Fruit fly (Drosophila melanogaster) whole organism, embryonic: Measurements from ENCODE around the gene c12.2.
A peak's percentile ranks its signal among the peaks of the same experiment; 100 is the strongest.

Source experiments
- Abd-B ChIP-seq: fragments of 200-800 bp; sonication (Bioruptor generic); optimal IDR thresholded peaks from 2 replicates; lab custom pipeline; 2018; ENCODE audit warnings: missing biosample characterization, mild to moderate bottlenecking, missing genetic modification characterization, moderate library complexity
- Ada2b ChIP-seq: fragments of 200-800 bp; sonication (Bioruptor generic); IDR thresholded peaks from 2 replicates; pipeline ENCODE4 v1.3.6; 2022; ENCODE audit warnings: missing biosample characterization, missing genetic modification characterization
- Aef1 ChIP-seq: fragments of 200-800 bp; sonication (Bioruptor generic); IDR thresholded peaks from 3 replicates; pipeline ENCODE4 v1.3.6; 2022; ENCODE audit warnings: missing biosample characterization, missing genetic modification characterization
- B-H1 ChIP-seq: fragments of 200-800 bp; sonication (Bioruptor generic); IDR thresholded peaks from 3 replicates; pipeline ENCODE4 v1.3.6; 2022; ENCODE audit warnings: missing biosample characterization, missing genetic modification characterization
- Bdp1 ChIP-seq: fragments of 200-800 bp; sonication (Bioruptor generic); optimal IDR thresholded peaks from 3 replicates; lab custom pipeline; 2016; ENCODE audit warnings: missing biosample characterization, missing genetic modification characterization
- BtbVII ChIP-seq: fragments of 200-800 bp; sonication (Bioruptor generic); optimal IDR thresholded peaks from 3 replicates; lab custom pipeline; 2017; ENCODE audit warnings: missing biosample characterization, mild to moderate bottlenecking, missing genetic modification characterization
- Bteb2 ChIP-seq: fragments of 200-800 bp; sonication (Bioruptor generic); optimal IDR thresholded peaks from 2 replicates; lab custom pipeline; 2016; ENCODE audit warnings: missing biosample characterization, missing genetic modification characterization
- CG10366 ChIP-seq: fragments of 200-800 bp; sonication (Bioruptor generic); IDR thresholded peaks from 2 replicates; pipeline ENCODE4 v1.3.6; 2022; ENCODE audit warnings: missing biosample characterization, missing genetic modification characterization
- CG10654 ChIP-seq: fragments of 200-800 bp; sonication (Bioruptor generic); optimal IDR thresholded peaks from 2 replicates; lab custom pipeline; 2016; ENCODE audit warnings: missing biosample characterization, missing genetic modification characterization
- CG11093 ChIP-seq: fragments of 200-800 bp; sonication (Bioruptor generic); IDR thresholded peaks from 3 replicates; pipeline ENCODE4 v1.3.6; 2022; ENCODE audit warnings: missing biosample characterization, missing genetic modification characterization
- CG11398 ChIP-seq: fragments of 200-800 bp; sonication (Bioruptor generic); optimal IDR thresholded peaks from 2 replicates; lab custom pipeline; 2016; ENCODE audit warnings: missing biosample characterization, missing genetic modification characterization
- CG12155 ChIP-seq: fragments of 200-800 bp; sonication (Bioruptor generic); optimal IDR thresholded peaks from 3 replicates; lab custom pipeline; 2016; ENCODE audit warnings: missing biosample characterization, missing genetic modification characterization
- CG13624 ChIP-seq: fragments of 200-800 bp; sonication (Bioruptor generic); optimal IDR thresholded peaks from 2 replicates; lab custom pipeline; 2016; ENCODE audit warnings: missing biosample characterization, missing genetic modification characterization
- CG14860 ChIP-seq: fragments of 200-800 bp; sonication (Bioruptor generic); IDR thresholded peaks from 3 replicates; pipeline ENCODE4 v1.3.6; 2022; ENCODE audit warnings: missing biosample characterization, missing genetic modification characterization; ENCODE audit not compliant: partially characterized antibody
- CG16779 ChIP-seq: fragments of 200-800 bp; sonication (Bioruptor generic); IDR thresholded peaks from 2 replicates; pipeline ENCODE4 v1.3.6; 2022; ENCODE audit warnings: missing biosample characterization, missing genetic modification characterization
- CG17328 ChIP-seq: fragments of 200-800 bp; sonication (Bioruptor generic); IDR thresholded peaks from 2 replicates; pipeline ENCODE4 v1.3.6; 2022; ENCODE audit warnings: missing biosample characterization, missing genetic modification characterization
- CG1832 ChIP-seq: fragments of 200-800 bp; sonication (Bioruptor generic); optimal IDR thresholded peaks from 2 replicates; lab custom pipeline; 2017; ENCODE audit warnings: missing biosample characterization, mild to moderate bottlenecking, missing genetic modification characterization, inconsistent platforms
- CG18599 ChIP-seq: fragments of 200-800 bp; sonication (Bioruptor generic); optimal IDR thresholded peaks from 3 replicates; lab custom pipeline; 2017; ENCODE audit warnings: missing biosample characterization, missing genetic modification characterization, mild to moderate bottlenecking, moderate library complexity, missing genetic modification reagents
- CG2129 ChIP-seq: fragments of 200-800 bp; sonication (Bioruptor generic); IDR thresholded peaks from 2 replicates; pipeline ENCODE4 v1.3.6; 2022; ENCODE audit warnings: missing biosample characterization, missing genetic modification characterization; ENCODE audit not compliant: partially characterized antibody
- CG2678 ChIP-seq: fragments of 200-800 bp; sonication (Bioruptor generic); optimal IDR thresholded peaks from 3 replicates; lab custom pipeline; 2019; ENCODE audit warnings: missing biosample characterization, mild to moderate bottlenecking, missing genetic modification characterization, moderate library complexity
- CG4404 ChIP-seq: fragments of 200-800 bp; sonication (Bioruptor generic); IDR thresholded peaks from 2 replicates; pipeline ENCODE4 v1.3.6; 2022; ENCODE audit warnings: missing biosample characterization, missing genetic modification characterization
- CG5245 ChIP-seq: fragments of 200-800 bp; sonication (Bioruptor generic); optimal IDR thresholded peaks from 3 replicates; lab custom pipeline; 2016; ENCODE audit warnings: missing biosample characterization, missing genetic modification characterization
- CG6813 ChIP-seq: fragments of 200-800 bp; sonication (Bioruptor generic); optimal IDR thresholded peaks from 2 replicates; lab custom pipeline; 2017; ENCODE audit warnings: missing biosample characterization, missing genetic modification characterization, mild to moderate bottlenecking, moderate library complexity, missing genetic modification reagents
- CG6854 ChIP-seq: fragments of 200-800 bp; sonication (Bioruptor generic); optimal IDR thresholded peaks from 3 replicates; lab custom pipeline; 2017; ENCODE audit warnings: missing biosample characterization, mild to moderate bottlenecking, missing genetic modification characterization
- CG8765 ChIP-seq: fragments of 200-800 bp; sonication (Bioruptor generic); IDR thresholded peaks from 2 replicates; pipeline ENCODE4 v1.3.6; 2022; ENCODE audit warnings: missing biosample characterization, missing genetic modification characterization
- CG9215 ChIP-seq: fragments of 200-800 bp; sonication (Bioruptor generic); IDR thresholded peaks from 2 replicates; pipeline ENCODE4 v1.3.6; 2022; ENCODE audit warnings: missing biosample characterization, missing genetic modification characterization
- CHES-1-like ChIP-seq: fragments of 200-800 bp; sonication (Bioruptor generic); optimal IDR thresholded peaks from 2 replicates; lab custom pipeline; 2016; ENCODE audit warnings: missing biosample characterization, missing genetic modification characterization
- Doc3 ChIP-seq: fragments of 200-800 bp; sonication (Bioruptor generic); IDR thresholded peaks from 3 replicates; pipeline ENCODE4 v1.3.6; 2022; ENCODE audit warnings: missing biosample characterization, missing genetic modification characterization; ENCODE audit not compliant: partially characterized antibody
- Fer2 ChIP-seq: fragments of 200-800 bp; sonication (Bioruptor generic); optimal IDR thresholded peaks from 2 replicates; lab custom pipeline; 2018; ENCODE audit warnings: missing biosample characterization, mild to moderate bottlenecking, missing genetic modification characterization, moderate library complexity
- H2.0 ChIP-seq: fragments of 200-800 bp; sonication (Bioruptor generic); IDR thresholded peaks from 2 replicates; pipeline ENCODE4 v1.3.6; 2022; ENCODE audit warnings: missing biosample characterization, missing genetic modification characterization
- HLH4C ChIP-seq: fragments of 200-800 bp; sonication (Bioruptor generic); IDR thresholded peaks from 3 replicates; pipeline ENCODE4 v1.3.6; 2022; ENCODE audit warnings: missing biosample characterization, missing genetic modification characterization; ENCODE audit not compliant: partially characterized antibody
- HmgZ ChIP-seq: fragments of 200-800 bp; sonication (Bioruptor generic); optimal IDR thresholded peaks from 2 replicates; lab custom pipeline; 2018; ENCODE audit warnings: missing biosample characterization, mild to moderate bottlenecking, missing genetic modification characterization
- Med ChIP-seq: fragments of 200-800 bp; sonication (Bioruptor generic); peaks from one replicate; lab custom pipeline; 2016; ENCODE audit warnings: missing biosample characterization, missing genetic modification characterization, mild to moderate bottlenecking, inconsistent platforms, moderate library complexity
- Optix ChIP-seq: fragments of 200-800 bp; sonication (Bioruptor generic); IDR thresholded peaks from 3 replicates; pipeline ENCODE4 v1.3.6; 2022; ENCODE audit warnings: missing biosample characterization, missing genetic modification characterization
- Rx ChIP-seq: fragments of 200-800 bp; sonication (Bioruptor generic); IDR thresholded peaks from 2 replicates; pipeline ENCODE4 v1.3.6; 2022; ENCODE audit warnings: missing biosample characterization, missing genetic modification characterization
- Sin3A ChIP-seq: fragments of >200 bp; optimal IDR thresholded peaks from 2 replicates; lab custom pipeline; 2018
- TFAM ChIP-seq: fragments of 200-800 bp; sonication (Bioruptor generic); optimal IDR thresholded peaks from 2 replicates; lab custom pipeline; 2017; ENCODE audit warnings: missing biosample characterization, missing genetic modification characterization, inconsistent platforms
- aop ChIP-seq: fragments of 200-800 bp; sonication (Bioruptor generic); IDR thresholded peaks from 2 replicates; pipeline ENCODE4 v1.3.6; 2022; ENCODE audit warnings: missing biosample characterization, missing genetic modification characterization
- bcd ChIP-seq: fragments of 200-800 bp; sonication (Bioruptor generic); optimal IDR thresholded peaks from 2 replicates; lab custom pipeline; 2017; ENCODE audit warnings: missing biosample characterization, mild to moderate bottlenecking, missing genetic modification characterization
- chif ChIP-seq, 2 experiments: fragments of 200-800 bp; sonication (Bioruptor generic); optimal IDR thresholded peaks; 3 replicates each; lab custom pipeline; 2016; ENCODE audit warnings: missing biosample characterization in 2 of 2, missing genetic modification characterization in 2 of 2
- chinmo ChIP-seq: fragments of 200-800 bp; sonication (Bioruptor generic); IDR thresholded peaks from 4 replicates; pipeline ENCODE4 v1.3.6; 2022; ENCODE audit warnings: missing biosample characterization, missing genetic modification characterization; ENCODE audit not compliant: partially characterized antibody
- dmrt11E ChIP-seq: fragments of 200-800 bp; sonication (Bioruptor generic); optimal IDR thresholded peaks from 3 replicates; lab custom pipeline; 2018; ENCODE audit warnings: missing biosample characterization, mild to moderate bottlenecking, missing genetic modification characterization, moderate library complexity
- en ChIP-seq: fragments of 200-800 bp; sonication (Bioruptor generic); optimal IDR thresholded peaks from 2 replicates; lab custom pipeline; 2016; ENCODE audit warnings: missing biosample characterization, missing genetic modification characterization
- eve ChIP-seq, 2 experiments: fragments of >200 bp; optimal IDR thresholded peaks; 2 replicates each; lab custom pipeline; 2017; ENCODE audit warnings: missing biosample characterization in 2 of 2, missing genetic modification characterization in 2 of 2
- kah ChIP-seq: fragments of 200-800 bp; sonication (Bioruptor generic); optimal IDR thresholded peaks from 2 replicates; lab custom pipeline; 2018; ENCODE audit warnings: missing biosample characterization, mild to moderate bottlenecking, missing genetic modification characterization
- lilli ChIP-seq: fragments of 200-800 bp; sonication (Bioruptor generic); optimal IDR thresholded peaks from 3 replicates; lab custom pipeline; 2016; ENCODE audit warnings: missing biosample characterization, missing genetic modification characterization
- pnt ChIP-seq: fragments of 200-800 bp; sonication (Bioruptor generic); optimal IDR thresholded peaks from 3 replicates; lab custom pipeline; 2016; ENCODE audit warnings: missing biosample characterization, missing genetic modification characterization
- pum ChIP-seq: fragments of 200-800 bp; sonication (Bioruptor generic); optimal IDR thresholded peaks from 2 replicates; lab custom pipeline; 2016; ENCODE audit warnings: missing biosample characterization, missing genetic modification characterization
- stc ChIP-seq: fragments of 200-800 bp; sonication (Bioruptor generic); IDR thresholded peaks from 2 replicates; pipeline ENCODE4 v1.3.6; 2022; ENCODE audit warnings: missing biosample characterization, missing genetic modification characterization
- sug ChIP-seq: fragments of 200-800 bp; optimal IDR thresholded peaks from 2 replicates; lab custom pipeline; 2019; ENCODE audit warnings: missing biosample characterization, mild to moderate bottlenecking, missing genetic modification characterization, moderate library complexity
- tup ChIP-seq: fragments of 200-800 bp; sonication (Bioruptor generic); optimal IDR thresholded peaks from 2 replicates; lab custom pipeline; 2016; ENCODE audit warnings: missing biosample characterization, mild to moderate bottlenecking, missing genetic modification characterization, moderate library complexity
- vfl ChIP-seq: fragments of 200-800 bp; sonication (Bioruptor generic); optimal IDR thresholded peaks from 2 replicates; lab custom pipeline; 2016; ENCODE audit warnings: missing biosample characterization, missing genetic modification characterization

The c12.2 gene

dm6 chrX:9349224-9349623, 30.1 kb downstream of the c12.2 start (continued):
- TF ChIP-seq Abd-B (GFP tag; lab: Kevin White, UChicago), result peak; percentile 37
- no peak for TF ChIP-seq CG13624
- no peak for TF ChIP-seq BtbVII
- TF ChIP-seq CG11398 (GFP tag; lab: Kevin White, UChicago), result no peak
- peak; percentile 24 for TF ChIP-seq kah (GFP tag; lab: Kevin White, UChicago)
- no peak for TF ChIP-seq Rx (GFP tag; lab: Robert Waterston, UW)
- no peak for TF ChIP-seq CG8765
- no peak for TF ChIP-seq Bdp1 (GFP tag; lab: Kevin White, UChicago)
- peak; percentile 89 for TF ChIP-seq Med
- peak; percentile 4 for TF ChIP-seq Bteb2 (GFP tag; lab: Kevin White, UChicago)
- TF ChIP-seq CG12155 (GFP tag; lab: Kevin White, UChicago), result peak; percentile 1
- TF ChIP-seq eve (GFP tag; optimal IDR thresholded peaks at IDR 0.05; lab: Kevin White, UChicago), result peak in 1 of 2 experiments; percentile 67
- TF ChIP-seq Optix (GFP tag; lab: Robert Waterston, UW), result peak; percentile 18; the same call in 1 of the 3 replicates
- peak; percentile 47; the same call in 2 of the 3 replicates for TF ChIP-seq B-H1 (GFP tag; lab: Robert Waterston, UW)
- no peak for TF ChIP-seq Aef1 (GFP tag; lab: Robert Waterston, UW)
- peak; percentile 31 for TF ChIP-seq CG5245 (GFP tag; lab: Kevin White, UChicago)
- TF ChIP-seq CG17328 (GFP tag; lab: Robert Waterston, UW), result peak; percentile 58
- TF ChIP-seq Sin3A (lab: Kevin White, UChicago), result no peak
- peak; percentile 51 for TF ChIP-seq bcd (GFP tag; lab: Kevin White, UChicago)
- peak; percentile 42 for TF ChIP-seq CG10654 (GFP tag; lab: Kevin White, UChicago)
- TF ChIP-seq pnt, result peak; percentile 19
- TF ChIP-seq dmrt11E, result peak; percentile 29
- TF ChIP-seq sug (tag; lab: Kevin White, UChicago), result no peak
- peak; percentile 35 to 38 for TF ChIP-seq chif (GFP tag; optimal IDR thresholded peaks at IDR 0.05; lab: Kevin White, UChicago)
- TF ChIP-seq CG6854, result no peak
- TF ChIP-seq stc (GFP tag; lab: Robert Waterston, UW), result peak; percentile 57; the same call in 1 of the 2 replicates
- TF ChIP-seq Doc3 (GFP tag; lab: Robert Waterston, UW), result no peak
- no peak for TF ChIP-seq vfl (GFP tag; lab: Kevin White, UChicago)
- TF ChIP-seq lilli (GFP tag; lab: Kevin White, UChicago), result peak; percentile 20
- peak; percentile 69 for TF ChIP-seq CG2678 (tag; lab: Kevin White, UChicago)
- no peak for TF ChIP-seq tup
- no peak for TF ChIP-seq HmgZ
- TF ChIP-seq CG16779, result no peak
- TF ChIP-seq Fer2 (tag; lab: Kevin White, UChicago), result no peak
- TF ChIP-seq TFAM (GFP tag; lab: Kevin White, UChicago), result no peak
- TF ChIP-seq CG18599, result peak; percentile 45
- TF ChIP-seq CG6813, result peak; percentile 11
- TF ChIP-seq en (GFP tag; lab: Kevin White, UChicago), result no peak
- TF ChIP-seq CG4404 (GFP tag; lab: Robert Waterston, UW), result no peak
- 0 out of 2 replicates have a peak, but pooled peaks have one; percentile 8 for TF ChIP-seq CG9215
- TF ChIP-seq aop (GFP tag; lab: Robert Waterston, UW), result no peak
- peak; percentile 71 for TF ChIP-seq Ada2b (GFP tag; lab: Robert Waterston, UW)
- TF ChIP-seq HLH4C (GFP tag; lab: Robert Waterston, UW), result no peak
- TF ChIP-seq CHES-1-like (GFP tag; lab: Kevin White, UChicago), result no peak
- no peak for TF ChIP-seq CG1832 (GFP tag; lab: Kevin White, UChicago)
- TF ChIP-seq pum (GFP tag; lab: Kevin White, UChicago), result peak; percentile 37
- TF ChIP-seq CG14860, result no peak
- no peak for TF ChIP-seq CG2129 (GFP tag; lab: Robert Waterston, UW)
- peak; percentile 64 for TF ChIP-seq CG10366
- TF ChIP-seq CG11093 (GFP tag; lab: Robert Waterston, UW), result 0 out of 3 replicates have a peak, but pooled peaks have one; percentile 38
- TF ChIP-seq chinmo (GFP tag; lab: Robert Waterston, UW), result no peak
- TF ChIP-seq H2.0 (GFP tag; lab: Robert Waterston, UW), result peak; percentile 45; the same call in 1 of the 2 replicates
